Worm (Caenorhabditis elegans) whole organism, L4 larva: Measurements from ENCODE around the gene unc-8.

Experiments
- R02D3.7 ChIP-seq: fragments of 150-350 bp; sonication (generic microtip); optimal IDR thresholded peaks from 3 replicates; lab custom pipeline; 2014; ENCODE audit warnings: missing biosample characterization, missing genetic modification characterization
- ZK546.5 ChIP-seq, 2 experiments: sonication (generic microtip); optimal IDR thresholded peaks; 2 replicates each; lab custom pipeline; 2017; ENCODE audit warnings: missing biosample characterization in 2 of 2, missing genetic modification characterization in 2 of 2
- aha-1 ChIP-seq: fragments of 150-350 bp; peaks from one replicate; lab custom pipeline; 2014; ENCODE audit warnings: missing biosample characterization, missing genetic modification characterization
- aly-2 ChIP-seq: sonication (generic microtip); optimal IDR thresholded peaks from 2 replicates; lab custom pipeline; 2018; ENCODE audit warnings: missing biosample characterization, missing genetic modification characterization
- daf-8 ChIP-seq: fragments of 200-800 bp; sonication (Bioruptor generic); IDR thresholded peaks from 2 replicates; pipeline ENCODE4 v1.3.6; 2022; ENCODE audit warnings: missing genetic modification characterization, missing compliant biosample characterization
- dpl-1 ChIP-seq: fragments of 150-350 bp; optimal IDR thresholded peaks from 2 replicates; lab custom pipeline; 2014; ENCODE audit warnings: missing biosample characterization, missing genetic modification reagents, missing genetic modification characterization
- lin-13 ChIP-seq: fragments of 150-350 bp; optimal IDR thresholded peaks from 2 replicates; lab custom pipeline; 2014; ENCODE audit warnings: missing biosample characterization, missing genetic modification reagents, missing genetic modification characterization
- lin-15B ChIP-seq: fragments of 150-350 bp; sonication (generic microtip); optimal IDR thresholded peaks from 3 replicates; lab custom pipeline; 2014; ENCODE audit warnings: missing biosample characterization, missing genetic modification characterization
- lsy-2 ChIP-seq, 2 experiments: fragments of 150-350 bp in 1 of 2; sonication (generic microtip) in 1 of 2; optimal IDR thresholded peaks; 2 replicates each; lab custom pipeline; 2014 to 2017; ENCODE audit warnings: missing biosample characterization in 2 of 2, missing genetic modification characterization in 2 of 2
- mxl-3 ChIP-seq: fragments of 200-800 bp; sonication (Bioruptor generic); optimal IDR thresholded peaks from 2 replicates; lab custom pipeline; 2018; ENCODE audit warnings: mild to moderate bottlenecking, missing genetic modification characterization, missing compliant biosample characterization
- nhr-25 ChIP-seq: sonication (generic microtip); optimal IDR thresholded peaks from 2 replicates; lab custom pipeline; 2017; ENCODE audit warnings: missing genetic modification characterization, mild to moderate bottlenecking, missing compliant biosample characterization, antibody characterized with exemption, moderate library complexity, borderline replicate concordance; ENCODE audit not compliant: insufficient read depth
- nhr-6 ChIP-seq: fragments of 150-350 bp; optimal IDR thresholded peaks from 2 replicates; lab custom pipeline; 2014; ENCODE audit warnings: missing biosample characterization, missing genetic modification characterization
- set-16 ChIP-seq: fragments of 200-800 bp; sonication (Bioruptor generic); IDR thresholded peaks from 2 replicates; pipeline ENCODE4 v1.3.6; 2022; ENCODE audit warnings: missing genetic modification reagents, missing genetic modification characterization, missing compliant biosample characterization
- unc-130 ChIP-seq: sonication (generic microtip); optimal IDR thresholded peaks from 2 replicates; lab custom pipeline; 2016; ENCODE audit warnings: missing genetic modification reagents, missing genetic modification characterization, missing compliant biosample characterization

DNA sequence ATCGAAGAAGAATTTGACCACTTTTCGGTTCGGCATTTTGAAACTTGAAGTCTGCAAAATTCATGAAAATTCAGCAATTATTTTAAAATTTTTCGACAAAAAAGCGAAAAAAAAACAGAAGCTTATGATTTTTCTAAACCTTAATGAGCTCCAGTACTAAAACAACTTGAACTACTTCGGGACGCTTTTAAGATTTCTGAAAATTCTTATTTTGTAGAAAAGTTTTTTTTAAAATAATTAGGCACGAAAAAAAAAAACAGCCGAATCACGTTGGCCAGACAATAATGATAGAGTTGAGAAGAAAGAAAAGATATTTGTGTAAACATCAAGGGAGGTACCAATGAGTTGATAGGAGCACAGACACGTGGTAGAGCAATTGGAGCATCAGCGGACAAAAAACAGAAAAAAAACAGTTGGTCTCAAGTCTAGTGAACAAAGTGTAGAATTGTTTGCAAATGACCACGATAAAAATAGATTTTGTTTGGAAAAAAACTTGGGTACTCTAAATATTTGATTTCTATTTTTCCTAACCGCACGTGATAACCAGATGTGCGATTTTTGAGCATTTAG, 45.4 kb downstream of the unc-8 start, which contains the start of gene gstk-2:
- no peak for TF ChIP-seq mxl-3 (GFP tag; lab: Kevin White, UChicago)
- no peak for TF ChIP-seq nhr-25 (tag; lab: Kevin White, UChicago)
- no peak for TF ChIP-seq aly-2 (tag; lab: Kevin White, UChicago)
- no peak for TF ChIP-seq daf-8
- TF ChIP-seq ZK546.5 (tag; optimal IDR thresholded peaks at IDR 0.05; lab: Kevin White, UChicago): no peak
- TF ChIP-seq nhr-6 (tag; lab: Kevin White, UChicago): no peak
- TF ChIP-seq unc-130 (GFP tag; lab: Kevin White, UChicago): no peak
- TF ChIP-seq lin-13 (GFP tag; lab: Kevin White, UChicago): no peak
- TF ChIP-seq aha-1: no peak
- no peak for TF ChIP-seq set-16
- no peak for TF ChIP-seq R02D3.7 (tag; lab: Kevin White, UChicago)
- no peak for TF ChIP-seq dpl-1 (GFP tag; lab: Kevin White, UChicago)
- no peak for TF ChIP-seq lsy-2 (tag; optimal IDR thresholded peaks at IDR 0.05; lab: Kevin White, UChicago)
- no peak for TF ChIP-seq lin-15B
